Fruit fly (Drosophila melanogaster) whole organism, wandering third instar larva: Measurements from ENCODE around the gene CG13002.

ENCODE experiments used
- CrebA ChIP-seq: fragments of 200-800 bp; sonication (Bioruptor generic); optimal IDR thresholded peaks from 2 replicates; lab custom pipeline; 2016; ENCODE audit warnings: missing biosample characterization, mild to moderate bottlenecking, missing genetic modification characterization, borderline replicate concordance
- br ChIP-seq: fragments of 200-800 bp; sonication (Bioruptor generic); optimal IDR thresholded peaks from 2 replicates; lab custom pipeline; 2016; ENCODE audit warnings: missing biosample characterization, missing genetic modification characterization

DNA sequence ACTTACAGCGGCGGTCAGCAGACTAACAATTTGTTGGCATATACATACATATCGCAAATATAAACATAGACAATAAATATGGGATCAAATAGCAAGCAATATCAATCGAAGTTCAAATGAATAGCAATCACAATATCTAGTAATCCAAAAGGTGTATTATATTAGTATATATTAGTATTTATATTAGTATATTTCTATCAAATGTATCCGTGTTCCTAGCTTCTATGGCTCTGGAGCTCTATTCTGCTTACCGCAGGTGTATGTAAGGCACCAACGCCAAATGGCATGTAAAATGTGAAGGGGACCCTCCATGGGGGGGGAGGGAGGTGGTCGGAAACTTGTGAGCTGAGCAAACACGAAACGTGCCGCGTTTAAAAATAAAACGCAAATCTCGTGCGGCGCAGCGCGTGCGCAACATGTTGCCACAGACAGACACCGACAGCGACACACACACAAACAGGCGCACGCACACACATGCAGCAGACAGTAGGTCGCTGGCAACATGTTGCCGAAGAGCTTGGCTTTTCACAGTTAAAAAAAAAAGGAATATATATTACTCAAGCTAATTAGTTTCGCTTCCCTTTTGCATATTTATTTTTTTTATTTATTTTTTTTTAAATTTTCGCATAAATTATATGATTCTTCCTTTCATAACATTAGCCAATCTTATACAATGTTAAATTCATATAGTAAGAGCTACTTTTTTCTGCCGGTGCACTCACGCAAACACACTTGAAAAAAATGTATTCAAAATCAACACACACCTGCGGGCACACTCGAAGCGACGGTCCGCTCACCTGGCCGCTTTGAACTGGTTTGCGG is 41.1 kb downstream of the CG13002 start:
- TF ChIP-seq CrebA (GFP tag; lab: Kevin White, UChicago) (no peak), br (GFP tag; lab: Kevin White, UChicago) (no peak)
